4 worm cellular contexts compared by ENCODE assay signal in the genomic region with DNA sequence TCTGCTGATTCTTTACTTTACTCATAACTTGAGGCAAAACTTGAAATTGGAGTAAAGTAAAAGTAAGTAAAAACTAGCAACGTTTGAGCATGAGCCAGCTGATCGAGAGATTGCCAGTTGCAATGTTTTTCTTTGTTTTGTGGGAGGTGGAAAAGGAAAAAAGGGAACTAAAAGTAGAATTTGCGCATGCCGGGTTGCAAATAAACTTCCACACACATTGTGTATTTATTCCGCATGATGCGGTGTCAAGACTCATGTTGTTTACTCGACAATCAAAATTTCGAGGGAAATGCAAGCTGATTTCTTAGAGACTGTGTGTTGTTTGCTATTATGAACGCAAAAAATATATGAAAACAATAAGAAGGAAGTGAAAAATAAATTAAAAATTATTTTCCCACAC.
A peak's percentile ranks its signal among the peaks of the same experiment; 100 is the strongest.
TF ChIP-seq lines count a peak whose summit lies in the region.

No protein-coding gene starts in this region.

TF ChIP-seq in whole organism, L1 larva, 84 proteins besides CTCF, POLR2A, EP300 and RAD21:
- TF ChIP-seq ama-1 (optimal IDR thresholded peaks at IDR 0.05; lab: Kevin White, UChicago) (no peak), vab-15 (tag; optimal IDR thresholded peaks at IDR 0.05; lab: Kevin White, UChicago) (no peak), lin-14 (GFP tag; optimal IDR thresholded peaks at IDR 0.05; lab: Kevin White, UChicago) (peak; percentile 2), unc-62 (GFP tag; optimal IDR thresholded peaks at IDR 0.05; lab: Kevin White, UChicago) (no peak), ztf-11 (tag; optimal IDR thresholded peaks at IDR 0.05; lab: Kevin White, UChicago) (no peak), sox-4 (tag; optimal IDR thresholded peaks at IDR 0.05; lab: Kevin White, UChicago) (no peak), nhr-85 (tag; lab: Kevin White, UChicago) (peak; percentile 12), zip-4 (GFP tag; optimal IDR thresholded peaks at IDR 0.05; lab: Kevin White, UChicago) (no peak), ceh-82 (tag; optimal IDR thresholded peaks at IDR 0.05; lab: Kevin White, UChicago) (no peak), pax-3 (tag; optimal IDR thresholded peaks at IDR 0.05; lab: Kevin White, UChicago) (no peak), mab-9 (GFP tag; IDR thresholded peaks at IDR 0.05; lab: Robert Waterston, UW) (no peak), nhr-76 (tag; optimal IDR thresholded peaks at IDR 0.05; lab: Kevin White, UChicago) (no peak), zag-1 (tag; optimal IDR thresholded peaks at IDR 0.05; lab: Kevin White, UChicago) (no peak), ceh-90 (tag; optimal IDR thresholded peaks at IDR 0.05; lab: Kevin White, UChicago) (no peak), nhr-84 (tag; optimal IDR thresholded peaks at IDR 0.05; lab: Kevin White, UChicago) (no peak), ztf-4 (tag; optimal IDR thresholded peaks at IDR 0.05; lab: Kevin White, UChicago) (no peak), pag-3 (tag; optimal IDR thresholded peaks at IDR 0.05; lab: Kevin White, UChicago; ENCODE audit: borderline replicate concordance, insufficient read depth) (no peak)

TF ChIP-seq in whole organism, L2 larva, 48 proteins besides CTCF, POLR2A, EP300 and RAD21:
- TF ChIP-seq F13H6.1 (tag; optimal IDR thresholded peaks at IDR 0.05; lab: Kevin White, UChicago) (peak; percentile 69), nhr-6 (tag; optimal IDR thresholded peaks at IDR 0.05; lab: Kevin White, UChicago) (no peak), gmeb-1 (tag; optimal IDR thresholded peaks at IDR 0.05; lab: Kevin White, UChicago) (no peak)

TF ChIP-seq in whole organism, L3 larva, 47 proteins besides CTCF, POLR2A, EP300 and RAD21:
- TF ChIP-seq nhr-12 (tag; optimal IDR thresholded peaks at IDR 0.05; lab: Kevin White, UChicago), result no peak
- TF ChIP-seq pha-4 (tag; optimal IDR thresholded peaks at IDR 0.05; lab: Kevin White, UChicago), result peak; percentile 88

TF ChIP-seq in whole organism, mixed stage, embryonic, 35 proteins besides CTCF, POLR2A, EP300 and RAD21:
- TF ChIP-seq pha-4 (tag; optimal IDR thresholded peaks at IDR 0.05; lab: Kevin White, UChicago), result peak; percentile 82
- no peak for TF ChIP-seq ceh-83 (GFP tag; optimal IDR thresholded peaks at IDR 0.05; lab: Kevin White, UChicago)
